Worm (Caenorhabditis elegans) whole organism, early embryonic: Measurements from ENCODE around the gene smex-1.

ENCODE experiments used
- ama-1 ChIP-seq: fragments of 150-350 bp; optimal IDR thresholded peaks from 2 replicates; lab custom pipeline; 2014
- hmg-4 ChIP-seq: fragments of 200-800 bp; sonication (Bioruptor generic); optimal IDR thresholded peaks from 2 replicates; lab custom pipeline; 2018; ENCODE audit warnings: mild to moderate bottlenecking, missing genetic modification characterization, missing compliant biosample characterization
- tbx-37 ChIP-seq: fragments of 200-800 bp; sonication (Bioruptor generic); conservative IDR thresholded peaks from 2 replicates; pipeline ENCODE4 v1.3.6; 2022; ENCODE audit warnings: missing genetic modification reagents, missing genetic modification characterization, missing compliant biosample characterization

ce11 chrV:8307681-8308080, 11.9 kb upstream of the smex-1 start, which contains the start of gene clec-218:
- no peak for TF ChIP-seq ama-1 (lab: Kevin White, UChicago)
- TF ChIP-seq hmg-4 = no peak
- no peak for TF ChIP-seq tbx-37 (GFP tag; lab: Robert Waterston, UW)
